Worm (Caenorhabditis elegans): Measurements from ENCODE around the gene Y4C6B.1.

- no peak for TF ChIP-seq cog-1 (tag; optimal IDR thresholded peaks at IDR 0.05)
- no peak for TF ChIP-seq flt-1 (GFP tag; IDR thresholded peaks at IDR 0.05)
- TF ChIP-seq ztf-29 (GFP tag; IDR thresholded peaks at IDR 0.05): no peak
- TF ChIP-seq med-1 (GFP tag; optimal IDR thresholded peaks at IDR 0.05; ENCODE audit: insufficient read depth): no peak
- TF ChIP-seq T22C8.4 (GFP tag; IDR thresholded peaks at IDR 0.05): no peak
- no peak for TF ChIP-seq klf-2 (GFP tag; conservative IDR thresholded peaks at IDR 0.05)
Observed at ce11 chrIV:5397539-5397938, 43.3 kb downstream of the Y4C6B.1 start, which contains the start of gene ZK616.2.

Measured in whole organism, midembryonic.